Fruit fly (Drosophila melanogaster): ENCODE data around the gene CG17734.

DNA sequence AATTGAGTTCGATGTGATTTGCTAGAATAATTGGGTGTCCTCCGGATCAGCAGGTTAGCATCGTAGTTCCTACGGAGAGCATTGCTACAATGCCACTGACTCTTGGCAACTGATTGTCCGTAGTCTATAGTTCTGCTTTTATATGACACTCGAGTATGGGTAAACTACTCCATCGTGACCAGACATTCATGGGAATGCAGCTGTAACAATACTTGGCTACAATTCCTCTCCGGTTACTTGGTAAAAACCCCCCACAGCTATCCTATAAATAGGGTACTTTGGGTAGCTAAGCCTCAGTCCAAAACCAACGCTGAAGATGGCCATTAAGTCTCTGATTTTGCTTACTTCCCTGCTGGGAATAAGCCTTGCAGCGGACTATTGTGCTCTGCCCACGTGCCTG is 18.6 kb downstream of the CG17734 start, which contains the start of gene scpr-C:
- TF ChIP-seq CG7045 (GFP tag; optimal IDR thresholded peaks at IDR 0.05): no peak
- TF ChIP-seq CG1620 (GFP tag; optimal IDR thresholded peaks at IDR 0.05): no peak
- no peak for TF ChIP-seq CG14711 (tag; optimal IDR thresholded peaks at IDR 0.05)
- TF ChIP-seq Crg-1 (GFP tag; optimal IDR thresholded peaks at IDR 0.05): no peak
- TF ChIP-seq bab1 (GFP tag; optimal IDR thresholded peaks at IDR 0.05): no peak
- no peak for TF ChIP-seq kay (GFP tag; ENCODE audit: borderline replicate concordance)
- no peak for TF ChIP-seq Hr96 (GFP tag; optimal IDR thresholded peaks at IDR 0.05)
- TF ChIP-seq CG12768 (GFP tag; optimal IDR thresholded peaks at IDR 0.05): no peak
- TF ChIP-seq tj (GFP tag; optimal IDR thresholded peaks at IDR 0.05): no peak
- no peak for TF ChIP-seq CG5204 (GFP tag; optimal IDR thresholded peaks at IDR 0.05)
